Worm (Caenorhabditis elegans): ENCODE data around the gene sqt-3.

sqt-3 gene

DNA sequence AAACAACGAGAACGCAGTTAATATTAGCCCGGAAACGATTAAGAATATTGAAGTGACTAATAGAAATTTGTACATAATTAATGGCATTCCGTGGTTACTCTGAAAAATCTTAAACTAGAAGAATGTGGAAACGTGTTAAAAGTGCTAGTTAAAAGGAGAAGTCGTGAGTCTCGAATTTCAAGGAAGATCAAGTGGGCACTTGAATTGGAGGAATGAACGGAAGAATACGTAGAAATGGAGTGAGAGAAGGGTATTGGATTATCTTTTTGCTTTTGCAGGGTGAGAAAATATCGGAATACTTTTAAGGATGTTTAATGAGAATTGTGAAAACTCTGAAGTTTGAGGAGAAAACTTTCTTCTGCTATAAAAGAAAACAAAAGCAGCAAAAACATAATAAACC is 42.3 kb upstream of the sqt-3 start, which contains the start of gene hpo-30:
TSS of gene hpo-30 (minus strand) at position 101 of the 400 bp plus-strand sequence.
- no peak for TF ChIP-seq dpl-1 (GFP tag; optimal IDR thresholded peaks at IDR 0.05)

DNA sequence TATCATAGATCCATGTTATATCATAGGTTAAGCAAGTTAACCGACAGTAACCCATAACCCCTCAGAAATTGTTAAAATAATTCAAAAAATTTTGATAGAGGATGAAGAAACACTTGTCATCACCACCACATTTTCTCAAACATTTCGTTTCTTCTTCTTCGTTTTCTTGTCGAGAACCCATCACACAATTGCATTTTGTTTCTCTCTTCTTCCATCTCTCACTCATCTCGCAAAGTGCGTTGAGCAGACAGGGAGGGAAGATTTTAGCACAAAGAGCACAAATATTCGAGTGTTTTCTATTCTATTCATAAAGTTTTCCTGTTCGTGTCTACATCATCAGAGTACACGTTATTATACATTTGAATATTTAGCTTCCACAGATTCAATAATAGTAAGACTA is 38.1 kb upstream of the sqt-3 start:
- TF ChIP-seq unc-130 (GFP tag; optimal IDR thresholded peaks at IDR 0.05) (no peak), F26F4.8 (GFP tag; conservative IDR thresholded peaks at IDR 0.05) (no peak), Y75B8A.6 (GFP tag; IDR thresholded peaks at IDR 0.05) (no peak), D1046.2 (GFP tag; IDR thresholded peaks at IDR 0.05) (no peak), ceh-44 (GFP tag; IDR thresholded peaks at IDR 0.05) (no peak), snpc-1.2 (GFP tag; IDR thresholded peaks at IDR 0.05) (no peak), lsy-2 (tag; optimal IDR thresholded peaks at IDR 0.05) (peak in 1 of 2 experiments; percentile 34), php-3 (GFP tag; IDR thresholded peaks at IDR 0.05) (no peak), F10B5.3 (tag; optimal IDR thresholded peaks at IDR 0.05) (no peak), saeg-2 (GFP tag; IDR thresholded peaks at IDR 0.05) (no peak), nhr-48 (tag; optimal IDR thresholded peaks at IDR 0.05) (no peak), ZK337.2 (GFP tag; IDR thresholded peaks at IDR 0.05) (no peak), tra-1 (GFP tag; IDR thresholded peaks at IDR 0.05) (no peak), lim-7 (GFP tag; IDR thresholded peaks at IDR 0.05) (no peak), egl-27 (tag; optimal IDR thresholded peaks at IDR 0.05) (no peak), lin-15B (tag; optimal IDR thresholded peaks at IDR 0.05) (no peak), dpl-1 (GFP tag; optimal IDR thresholded peaks at IDR 0.05) (no peak), lin-39 (tag; optimal IDR thresholded peaks at IDR 0.05) (no peak), ctbp-1 (GFP tag; IDR thresholded peaks at IDR 0.05) (no peak), nhr-77 (tag; optimal IDR thresholded peaks at IDR 0.05) (no peak), lin-1 (GFP tag; IDR thresholded peaks at IDR 0.05) (no peak), zip-2 (tag; optimal IDR thresholded peaks at IDR 0.05) (no peak), cey-2 (tag; optimal IDR thresholded peaks at IDR 0.05; ENCODE audit: borderline replicate concordance, insufficient read depth) (no peak), nhr-10 (tag; optimal IDR thresholded peaks at IDR 0.05) (no peak), Y48G9A.11 (GFP tag; IDR thresholded peaks at IDR 0.05) (no peak), ztf-7 (tag; optimal IDR thresholded peaks at IDR 0.05) (no peak), dmd-8 (GFP tag; IDR thresholded peaks at IDR 0.05) (no peak), mep-1 (tag; optimal IDR thresholded peaks at IDR 0.05) (no peak), zag-1 (tag; optimal IDR thresholded peaks at IDR 0.05) (no peak), hlh-11 (tag; optimal IDR thresholded peaks at IDR 0.05) (no peak), gei-8 (GFP tag; optimal IDR thresholded peaks at IDR 0.05) (no peak), mxl-3 (GFP tag; optimal IDR thresholded peaks at IDR 0.05) (no peak), ces-1 (GFP tag; optimal IDR thresholded peaks at IDR 0.05) (peak; percentile 18), madf-5 (GFP tag; IDR thresholded peaks at IDR 0.05) (no peak), lin-38 (GFP tag; IDR thresholded peaks at IDR 0.05) (0 out of 2 replicates have a peak, but pooled peaks have one; percentile 23), nhr-11 (tag; optimal IDR thresholded peaks at IDR 0.05) (no peak), mdt-29 (GFP tag; IDR thresholded peaks at IDR 0.05) (no peak), unc-62 (GFP tag; optimal IDR thresholded peaks at IDR 0.05 in 1 of 2) (peak in 1 of 2 experiments; percentile 20), unc-62 (tag; optimal IDR thresholded peaks at IDR 0.05) (no peak), F49E8.2 (tag; optimal IDR thresholded peaks at IDR 0.05; ENCODE audit: borderline replicate concordance) (no peak), ama-1 (optimal IDR thresholded peaks at IDR 0.05) (no peak), fos-1 (tag; optimal IDR thresholded peaks at IDR 0.05) (no peak), fkh-10 (GFP tag; optimal IDR thresholded peaks at IDR 0.05) (peak; percentile 50)
